Worm (Caenorhabditis elegans): Measurements from ENCODE around the gene sqv-7.
A peak's percentile ranks its signal among the peaks of the same experiment; 100 is the strongest.

The sqv-7 gene

ce11 chrII:7042090-7042489, 29.6 kb upstream of the sqv-7 start (continued):
- 0 out of 2 replicates have a peak, but pooled peaks have one; percentile 68 for TF ChIP-seq aptf-3 (GFP tag; IDR thresholded peaks at IDR 0.05)
- 0 out of 2 replicates have a peak, but pooled peaks have one; percentile 45 for TF ChIP-seq Y95B8A.8 (GFP tag; IDR thresholded peaks at IDR 0.05)
- TF ChIP-seq ztf-18 (tag; optimal IDR thresholded peaks at IDR 0.05): peak; percentile 4
- peak; percentile 54 for TF ChIP-seq B0261.1 (tag; optimal IDR thresholded peaks at IDR 0.05)
- TF ChIP-seq ceh-91 (GFP tag; IDR thresholded peaks at IDR 0.05): peak; percentile 52; the same call in 1 of the 2 replicates
- peak; percentile 39 for TF ChIP-seq rpc-1 (optimal IDR thresholded peaks at IDR 0.05)
- TF ChIP-seq rpc-1 (tag; optimal IDR thresholded peaks at IDR 0.05): peak; percentile 63
- 0 out of 2 replicates have a peak, but pooled peaks have one; percentile 60 for TF ChIP-seq F39B2.1 (GFP tag; IDR thresholded peaks at IDR 0.05)
- TF ChIP-seq C17E4.6 (GFP tag; IDR thresholded peaks at IDR 0.05): peak; percentile 75; the same call in 1 of the 2 replicates
- TF ChIP-seq Y53G8AR.9 (GFP tag; conservative IDR thresholded peaks at IDR 0.05): peak; percentile 73; the same call in 1 of the 2 replicates
- peak; percentile 81 for TF ChIP-seq tbp1 (GFP tag; optimal IDR thresholded peaks at IDR 0.05)
- TF ChIP-seq F37B4.10 (GFP tag; IDR thresholded peaks at IDR 0.05): 0 out of 2 replicates have a peak, but pooled peaks have one; percentile 53
- TF ChIP-seq Y56A3A.18 (GFP tag; IDR thresholded peaks at IDR 0.05): peak; percentile 67; the same call in 1 of the 2 replicates
- TF ChIP-seq madf-3 (GFP tag; IDR thresholded peaks at IDR 0.05): peak; percentile 78; the same call in 1 of the 2 replicates
- TF ChIP-seq madf-8 (GFP tag; conservative IDR thresholded peaks at IDR 0.05): peak; percentile 47
- TF ChIP-seq bed-2 (GFP tag; IDR thresholded peaks at IDR 0.05): 0 out of 2 replicates have a peak, but pooled peaks have one; percentile 38
- peak; percentile 78 for TF ChIP-seq attf-6 (GFP tag; IDR thresholded peaks at IDR 0.05)
- TF ChIP-seq egrh-3 (GFP tag; IDR thresholded peaks at IDR 0.05): peak; percentile 43
- TF ChIP-seq cebp-2 (GFP tag; IDR thresholded peaks at IDR 0.05): peak; percentile 94; the same call in 1 of the 2 replicates
- TF ChIP-seq sea-2 (GFP tag; IDR thresholded peaks at IDR 0.05): peak; percentile 59; the same call in 1 of the 2 replicates
- TF ChIP-seq F33H1.4 (GFP tag; IDR thresholded peaks at IDR 0.05): peak; percentile 54
- peak; percentile 89 for TF ChIP-seq ekl-4 (GFP tag; IDR thresholded peaks at IDR 0.05)
- peak; percentile 63 for TF ChIP-seq hmg-1.2 (GFP tag; IDR thresholded peaks at IDR 0.05)
- peak; percentile 77; the same call in 1 of the 2 replicates for TF ChIP-seq ceh-40 (GFP tag; IDR thresholded peaks at IDR 0.05)
- peak; percentile 68 for TF ChIP-seq dox-1 (GFP tag; IDR thresholded peaks at IDR 0.05)

- TF ChIP-seq ceh-79 (tag; optimal IDR thresholded peaks at IDR 0.05) (no peak), pbrm-1 (GFP tag; IDR thresholded peaks at IDR 0.05) (0 out of 2 replicates have a peak, but pooled peaks have one; percentile 16), snpc-1.3 (tag; optimal IDR thresholded peaks at IDR 0.05; ENCODE audit: insufficient read depth) (peak; percentile 8), xnd-1 (tag; optimal IDR thresholded peaks at IDR 0.05) (peak; percentile 78), snpc-3.4 (tag; optimal IDR thresholded peaks at IDR 0.05) (peak; percentile 74), madf-8 (GFP tag; conservative IDR thresholded peaks at IDR 0.05) (peak; percentile 90), hsf-1 (GFP tag; IDR thresholded peaks at IDR 0.05) (peak; percentile 90), aptf-3 (GFP tag; IDR thresholded peaks at IDR 0.05) (no peak), rcor-1 (GFP tag; IDR thresholded peaks at IDR 0.05) (peak; percentile 48; the same call in 1 of the 2 replicates), ztf-18 (tag; optimal IDR thresholded peaks at IDR 0.05) (no peak), ceh-91 (GFP tag; IDR thresholded peaks at IDR 0.05) (peak; percentile 92), rec-8 (tag; optimal IDR thresholded peaks at IDR 0.05) (no peak), D2030.7 (GFP tag; IDR thresholded peaks at IDR 0.05) (peak; percentile 84), gei-17 (GFP tag; optimal IDR thresholded peaks at IDR 0.05) (no peak), K12H6.12 (tag; optimal IDR thresholded peaks at IDR 0.05) (no peak), efl-1 (GFP tag; optimal IDR thresholded peaks at IDR 0.05) (peak; percentile 91), akir-1 (GFP tag; optimal IDR thresholded peaks at IDR 0.05) (no peak), hmg-1.2 (GFP tag; IDR thresholded peaks at IDR 0.05) (peak; percentile 43; the same call in 1 of the 2 replicates), F33H1.4 (GFP tag; IDR thresholded peaks at IDR 0.05) (peak; percentile 91), ceh-100 (GFP tag; IDR thresholded peaks at IDR 0.05) (0 out of 2 replicates have a peak, but pooled peaks have one; percentile 31), madf-6 (GFP tag; IDR thresholded peaks at IDR 0.05) (peak; percentile 93), tbp1 (GFP tag; optimal IDR thresholded peaks at IDR 0.05) (peak; percentile 18), madf-3 (GFP tag; IDR thresholded peaks at IDR 0.05) (no peak), tlf-1 (GFP tag; optimal IDR thresholded peaks at IDR 0.05) (peak; percentile 47), bed-2 (GFP tag; IDR thresholded peaks at IDR 0.05) (no peak), Y95B8A.8 (GFP tag; IDR thresholded peaks at IDR 0.05) (0 out of 2 replicates have a peak, but pooled peaks have one; percentile 45), attf-3 (GFP tag; conservative IDR thresholded peaks at IDR 0.05) (no peak), lin-54 (GFP tag; optimal IDR thresholded peaks at IDR 0.05) (peak; percentile 58), mxl-1 (tag; optimal IDR thresholded peaks at IDR 0.05) (no peak)
Measured at ce11 chrII:7037659-7038342, 25.3 kb upstream of the sqv-7 start, which contains the start of gene cin-4. Gene cin-4 (plus strand): TSS chrII:7038292.

Data from whole organism, young adult.